Worm (Caenorhabditis elegans) whole organism, L1 larva: ENCODE measurements around the gene clec-78.

Experiments
- C04F5.9 ChIP-seq: sonication (generic microtip); optimal IDR thresholded peaks from 2 replicates; lab custom pipeline; 2016; ENCODE audit warnings: missing genetic modification characterization, missing compliant biosample characterization
- C16A3.4 ChIP-seq: fragments of 150-350 bp; optimal IDR thresholded peaks from 2 replicates; lab custom pipeline; 2014; ENCODE audit warnings: missing biosample characterization, missing genetic modification characterization
- alr-1 ChIP-seq: fragments of 200-800 bp; sonication (Bioruptor generic); optimal IDR thresholded peaks from 2 replicates; lab custom pipeline; 2018; ENCODE audit warnings: borderline replicate concordance, mild to moderate bottlenecking, missing genetic modification characterization, missing compliant biosample characterization
- aly-2 ChIP-seq: fragments of 150-350 bp; optimal IDR thresholded peaks from 2 replicates; lab custom pipeline; 2014; ENCODE audit warnings: missing biosample characterization, missing genetic modification characterization
- ama-1 ChIP-seq: fragments of 150-350 bp; optimal IDR thresholded peaks from 2 replicates; lab custom pipeline; 2014
- blmp-1 ChIP-seq: fragments of 150-350 bp; optimal IDR thresholded peaks from 2 replicates; lab custom pipeline; 2014; ENCODE audit warnings: missing biosample characterization, missing genetic modification characterization
- ceh-63 ChIP-seq: fragments of 200-800 bp; sonication (Bioruptor generic); optimal IDR thresholded peaks from 2 replicates; lab custom pipeline; 2018; ENCODE audit warnings: mild to moderate bottlenecking, missing genetic modification characterization, missing compliant biosample characterization
- ceh-8 ChIP-seq: fragments of 200-800 bp; sonication (Bioruptor generic); optimal IDR thresholded peaks from 2 replicates; lab custom pipeline; 2018; ENCODE audit warnings: mild to moderate bottlenecking, missing genetic modification characterization, moderate library complexity, missing compliant biosample characterization
- ces-1 ChIP-seq: fragments of 150-350 bp; optimal IDR thresholded peaks from 2 replicates; lab custom pipeline; 2014; ENCODE audit warnings: missing biosample characterization, missing genetic modification reagents, missing genetic modification characterization
- dpl-1 ChIP-seq, 3 experiments: fragments of 150-350 bp in 2 of 3; sonication (generic microtip) in 1 of 3; optimal IDR thresholded peaks; 2 replicates each; lab custom pipeline; 2014 to 2017; ENCODE audit warnings: missing biosample characterization in 3 of 3, missing genetic modification characterization in 3 of 3, missing genetic modification reagents in 3 of 3
- dsc-1 ChIP-seq: sonication (generic microtip); optimal IDR thresholded peaks from 2 replicates; lab custom pipeline; 2016; ENCODE audit warnings: mild to moderate bottlenecking, missing genetic modification characterization, missing compliant biosample characterization
- efl-1 ChIP-seq, 4 experiments: fragments of 150-350 bp; optimal IDR thresholded peaks in 3 of 4; peaks in 1 of 4; 1 replicate in 1 of 4; 2 replicates in 3 of 4; lab custom pipeline; 2014; ENCODE audit warnings: missing biosample characterization in 2 of 4, missing genetic modification characterization in 2 of 4, missing genetic modification reagents in 2 of 4
- egl-13 ChIP-seq: sonication (generic microtip); optimal IDR thresholded peaks from 2 replicates; lab custom pipeline; 2016; ENCODE audit warnings: missing genotype, missing genetic modification reagents, missing genetic modification characterization, missing compliant biosample characterization
- elt-2 ChIP-seq: sonication (generic microtip); optimal IDR thresholded peaks from 2 replicates; lab custom pipeline; 2016; ENCODE audit warnings: missing genetic modification characterization, mild to moderate bottlenecking, inconsistent platforms, missing compliant biosample characterization, missing genetic modification reagents
- elt-3 ChIP-seq, 6 experiments: fragments of 150-350 bp in 1 of 6; sonication (generic microtip); optimal IDR thresholded peaks; 2 replicates each; lab custom pipeline; 2017 to 2018; ENCODE audit warnings: missing biosample characterization in 6 of 6, missing genetic modification characterization in 6 of 6, inconsistent platforms in 1 of 6
- fkh-8 ChIP-seq: sonication (generic microtip); optimal IDR thresholded peaks from 2 replicates; lab custom pipeline; 2016; ENCODE audit warnings: mild to moderate bottlenecking, missing genetic modification characterization, missing compliant biosample characterization
- fos-1 ChIP-seq: fragments of 150-350 bp; optimal IDR thresholded peaks from 2 replicates; lab custom pipeline; 2014; ENCODE audit warnings: missing biosample characterization, missing genetic modification characterization
- irx-1 ChIP-seq: sonication (generic microtip); optimal IDR thresholded peaks from 2 replicates; lab custom pipeline; 2016; ENCODE audit warnings: missing genetic modification characterization, missing compliant biosample characterization
- lin-13 ChIP-seq: fragments of 150-350 bp; optimal IDR thresholded peaks from 2 replicates; lab custom pipeline; 2014; ENCODE audit warnings: missing biosample characterization, missing genetic modification reagents, missing genetic modification characterization
- lin-14 ChIP-seq: fragments of 200-800 bp; sonication (Bioruptor generic); optimal IDR thresholded peaks from 2 replicates; lab custom pipeline; 2018; ENCODE audit warnings: mild to moderate bottlenecking, missing genetic modification characterization, moderate library complexity, missing compliant biosample characterization
- lin-35 ChIP-seq, 2 experiments: fragments of 150-350 bp; optimal IDR thresholded peaks; 2 replicates each; lab custom pipeline; 2014; ENCODE audit warnings: missing biosample characterization in 2 of 2, missing genetic modification characterization in 2 of 2, missing genetic modification reagents in 2 of 2
- lin-39 ChIP-seq: fragments of 150-350 bp; optimal IDR thresholded peaks from 2 replicates; lab custom pipeline; 2014; ENCODE audit warnings: missing biosample characterization, missing genetic modification reagents, missing genetic modification characterization
- lir-3 ChIP-seq: sonication (generic microtip); optimal IDR thresholded peaks from 2 replicates; lab custom pipeline; 2016; ENCODE audit warnings: mild to moderate bottlenecking, missing genetic modification characterization, moderate library complexity, missing compliant biosample characterization; ENCODE audit not compliant: poor library complexity
- lsy-2 ChIP-seq, 2 experiments: fragments of 150-350 bp; optimal IDR thresholded peaks; 2 replicates each; lab custom pipeline; 2014; ENCODE audit warnings: missing biosample characterization in 2 of 2, missing genetic modification characterization in 2 of 2
- mdl-1 ChIP-seq, 2 experiments: fragments of 150-350 bp; optimal IDR thresholded peaks; 2 replicates each; lab custom pipeline; 2014 to 2017; ENCODE audit warnings: missing biosample characterization in 2 of 2, missing genetic modification characterization in 2 of 2, inconsistent platforms in 1 of 2
- mef-2 ChIP-seq: fragments of 150-350 bp; optimal IDR thresholded peaks from 2 replicates; lab custom pipeline; 2014; ENCODE audit warnings: missing biosample characterization, missing genetic modification characterization
- mep-1 ChIP-seq: fragments of 150-350 bp; optimal IDR thresholded peaks from 2 replicates; lab custom pipeline; 2014; ENCODE audit warnings: missing biosample characterization, missing genetic modification characterization
- nhr-19 ChIP-seq: fragments of 200-800 bp; sonication (Bioruptor generic); conservative IDR thresholded peaks from 2 replicates; pipeline ENCODE4 v1.3.6; 2022; ENCODE audit warnings: missing genetic modification characterization, missing compliant biosample characterization
- nhr-20 ChIP-seq: sonication (generic microtip); optimal IDR thresholded peaks from 2 replicates; lab custom pipeline; 2016; ENCODE audit warnings: mild to moderate bottlenecking, missing genetic modification characterization, missing compliant biosample characterization
- nhr-237 ChIP-seq: fragments of 150-350 bp; optimal IDR thresholded peaks from 2 replicates; lab custom pipeline; 2014; ENCODE audit warnings: missing biosample characterization, missing genetic modification characterization
- nhr-47 ChIP-seq: sonication (generic microtip); optimal IDR thresholded peaks from 2 replicates; lab custom pipeline; 2016; ENCODE audit warnings: mild to moderate bottlenecking, missing genetic modification characterization, moderate library complexity, missing compliant biosample characterization
- nhr-71 ChIP-seq: sonication (generic microtip); optimal IDR thresholded peaks from 2 replicates; lab custom pipeline; 2016; ENCODE audit warnings: mild to moderate bottlenecking, missing genetic modification characterization, moderate library complexity, missing compliant biosample characterization
- nhr-76 ChIP-seq: sonication (generic microtip); optimal IDR thresholded peaks from 2 replicates; lab custom pipeline; 2017; ENCODE audit warnings: missing biosample characterization, missing genetic modification characterization
- nhr-77 ChIP-seq: fragments of 150-350 bp; optimal IDR thresholded peaks from 2 replicates; lab custom pipeline; 2014; ENCODE audit warnings: missing biosample characterization, missing genetic modification characterization
- nhr-85 ChIP-seq: sonication (generic microtip); peaks from one replicate; lab custom pipeline; 2016; ENCODE audit warnings: missing genetic modification characterization, inconsistent platforms, missing compliant biosample characterization
- nhr-90 ChIP-seq: sonication (generic microtip); optimal IDR thresholded peaks from 2 replicates; lab custom pipeline; 2016; ENCODE audit warnings: mild to moderate bottlenecking, missing genetic modification characterization, missing compliant biosample characterization; ENCODE audit not compliant: poor library complexity
- rnt-1 ChIP-seq: sonication (generic microtip); optimal IDR thresholded peaks from 2 replicates; lab custom pipeline; 2016; ENCODE audit warnings: mild to moderate bottlenecking, missing genetic modification characterization, moderate library complexity, missing compliant biosample characterization
- snu-23 ChIP-seq: sonication (generic microtip); optimal IDR thresholded peaks from 2 replicates; lab custom pipeline; 2016; ENCODE audit warnings: missing genetic modification characterization, missing compliant biosample characterization
- tbx-2 ChIP-seq: sonication (generic microtip); optimal IDR thresholded peaks from 2 replicates; lab custom pipeline; 2016; ENCODE audit warnings: missing genetic modification characterization, missing compliant biosample characterization
- unc-130 ChIP-seq: fragments of 150-350 bp; optimal IDR thresholded peaks from 2 replicates; lab custom pipeline; 2017; ENCODE audit warnings: missing biosample characterization, missing genetic modification characterization, inconsistent platforms
- unc-86 ChIP-seq: sonication (generic microtip); optimal IDR thresholded peaks from 2 replicates; lab custom pipeline; 2016; ENCODE audit warnings: missing genetic modification characterization, missing compliant biosample characterization
- unc-98 ChIP-seq: fragments of 200-800 bp; sonication (Bioruptor generic); IDR thresholded peaks from 2 replicates; pipeline ENCODE4 v1.3.6; 2022; ENCODE audit warnings: missing genetic modification characterization, missing compliant biosample characterization
- xbp-1 ChIP-seq: sonication (generic microtip); optimal IDR thresholded peaks from 2 replicates; lab custom pipeline; 2016; ENCODE audit warnings: missing genetic modification characterization, missing compliant biosample characterization
- zag-1 ChIP-seq: fragments of 150-350 bp; optimal IDR thresholded peaks from 2 replicates; lab custom pipeline; 2014; ENCODE audit warnings: missing biosample characterization, missing genetic modification characterization
- ztf-4 ChIP-seq: fragments of 150-350 bp; optimal IDR thresholded peaks from 2 replicates; lab custom pipeline; 2014; ENCODE audit warnings: missing biosample characterization, missing genetic modification characterization

Gene clec-78

ce11 chrIV:4019836-4020235 lies 30.9 kb downstream of the clec-78 start (continued):
- TF ChIP-seq lir-3 (tag; lab: Kevin White, UChicago) (no peak), lin-35 (GFP tag; optimal IDR thresholded peaks at IDR 0.05; lab: Kevin White, UChicago) (peak; percentile 53 to 56), tbx-2 (tag; lab: Kevin White, UChicago) (peak; percentile 64), xbp-1 (tag; lab: Kevin White, UChicago) (peak; percentile 42), ama-1 (lab: Kevin White, UChicago) (no peak), unc-130 (peak; percentile 8), ces-1 (GFP tag; lab: Kevin White, UChicago) (no peak), ceh-8 (GFP tag; lab: Kevin White, UChicago) (peak; percentile 36), dpl-1 (GFP tag; optimal IDR thresholded peaks at IDR 0.05; lab: Kevin White, UChicago) (peak; percentile 18 to 51 (median 44)), blmp-1 (tag; lab: Kevin White, UChicago) (peak; percentile 95), irx-1 (tag; lab: Kevin White, UChicago) (peak; percentile 63), efl-1 (optimal IDR thresholded peaks at IDR 0.05; lab: Kevin White, UChicago) (peak; percentile 63 to 71), efl-1 (GFP tag; optimal IDR thresholded peaks at IDR 0.05 in 1 of 2; lab: Kevin White, UChicago) (peak; percentile 37 to 94), ceh-63 (GFP tag; lab: Kevin White, UChicago) (no peak), fos-1 (peak; percentile 56), zag-1 (tag; lab: Kevin White, UChicago) (peak; percentile 32), mef-2 (no peak), nhr-237 (no peak), nhr-90 (tag; lab: Kevin White, UChicago) (peak; percentile 3), lin-13 (GFP tag; lab: Kevin White, UChicago) (peak; percentile 51), nhr-85 (tag; lab: Kevin White, UChicago) (peak; percentile 21), lsy-2 (tag; optimal IDR thresholded peaks at IDR 0.05; lab: Kevin White, UChicago) (peak; percentile 57 to 87), lin-39 (peak; percentile 1), nhr-47 (tag; lab: Kevin White, UChicago) (peak; percentile 68), unc-86 (tag; lab: Kevin White, UChicago) (peak; percentile 67), fkh-8 (tag; lab: Kevin White, UChicago) (peak; percentile 62), alr-1 (no peak), ztf-4 (no peak), C16A3.4 (tag; lab: Kevin White, UChicago) (peak; percentile 62), C04F5.9 (peak; percentile 5), aly-2 (tag; lab: Kevin White, UChicago) (peak; percentile 26), nhr-19 (GFP tag; lab: Robert Waterston, UW) (peak; percentile 51), unc-98 (GFP tag; lab: Robert Waterston, UW) (no peak), mep-1 (peak; percentile 79), snu-23 (GFP tag; lab: Kevin White, UChicago) (peak; percentile 82), nhr-77 (peak; percentile 28), dsc-1 (tag; lab: Kevin White, UChicago) (peak; percentile 76)

DNA sequence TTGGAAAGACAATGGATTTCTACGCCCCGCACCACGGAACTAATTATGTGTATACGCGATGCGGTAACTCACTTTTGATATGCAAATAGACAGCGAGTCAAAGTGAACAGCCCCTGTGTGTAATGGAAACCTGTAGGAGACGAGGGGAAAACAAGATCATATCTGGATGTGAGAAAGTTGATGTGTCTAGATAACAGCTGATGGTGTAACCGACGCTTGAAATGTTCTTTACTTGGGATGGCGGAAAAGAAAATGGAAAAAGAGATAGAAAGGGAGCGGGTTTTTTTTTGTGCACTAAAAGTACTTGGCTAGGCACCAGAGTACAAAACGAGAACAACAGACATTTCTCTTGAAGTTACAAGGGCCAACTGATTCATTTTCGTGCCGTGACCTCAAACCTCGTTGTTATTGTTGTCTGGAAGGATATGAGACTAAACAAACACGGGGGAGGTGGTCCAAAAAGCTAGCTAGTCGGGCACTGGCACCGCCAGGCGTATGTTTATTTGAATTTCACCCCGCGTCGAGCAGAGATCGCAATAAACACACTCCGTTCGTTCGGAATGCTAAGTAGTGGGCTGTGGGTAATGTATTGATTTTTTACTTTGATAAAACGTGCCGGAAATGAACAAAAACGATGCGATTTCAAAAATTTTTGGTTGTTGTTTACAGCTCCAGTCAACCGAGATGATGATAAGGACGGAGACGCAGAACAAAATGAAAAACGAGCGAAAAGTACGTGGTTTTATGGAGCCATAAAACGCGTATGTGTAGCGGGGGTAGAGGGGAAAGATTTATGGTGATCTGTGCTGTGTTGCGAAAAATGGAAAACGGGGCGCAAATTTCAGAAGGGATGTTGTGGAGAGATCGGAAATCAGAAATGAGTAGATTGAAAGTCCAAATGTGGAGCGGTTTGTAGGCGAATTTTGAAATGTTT lies 33.2 kb downstream of the clec-78 start:
- TF ChIP-seq unc-130 (no peak), blmp-1 (tag; lab: Kevin White, UChicago) (peak; percentile 52), snu-23 (GFP tag; lab: Kevin White, UChicago) (peak; percentile 23), rnt-1 (tag; lab: Kevin White, UChicago) (peak; percentile 33), elt-2 (peak; percentile 54), lsy-2 (tag; optimal IDR thresholded peaks at IDR 0.05; lab: Kevin White, UChicago) (peak in 1 of 2 experiments; percentile 26), nhr-71 (tag; lab: Kevin White, UChicago) (peak; percentile 31), nhr-85 (tag; lab: Kevin White, UChicago) (peak; percentile 64), lin-14 (GFP tag; lab: Kevin White, UChicago) (peak; percentile 48), elt-3 (tag; optimal IDR thresholded peaks at IDR 0.05; lab: Kevin White, UChicago) (peak in 3 of 6 experiments; percentile 9 to 34 (median 15)), egl-13 (tag; lab: Kevin White, UChicago) (no peak), lin-35 (GFP tag; optimal IDR thresholded peaks at IDR 0.05; lab: Kevin White, UChicago) (peak; percentile 5 to 25), mdl-1 (tag; optimal IDR thresholded peaks at IDR 0.05; lab: Kevin White, UChicago) (peak in 1 of 2 experiments; percentile 10), nhr-19 (GFP tag; lab: Robert Waterston, UW) (no peak), nhr-20 (tag; lab: Kevin White, UChicago) (no peak), nhr-76 (no peak)
